Worm (Caenorhabditis elegans): ENCODE data around the gene F18A12.2.

Gene F18A12.2

ce11 chrII:3459199-3459598 is 44.5 kb downstream of the F18A12.2 start:
- TF ChIP-seq sem-2 (GFP tag; optimal IDR thresholded peaks at IDR 0.05) (no peak), ham-2 (GFP tag; optimal IDR thresholded peaks at IDR 0.05) (no peak), mab-5 (tag; optimal IDR thresholded peaks at IDR 0.05) (no peak), unc-62 (GFP tag; optimal IDR thresholded peaks at IDR 0.05) (no peak), ceh-43 (GFP tag; optimal IDR thresholded peaks at IDR 0.05) (no peak), M03D4.4 (tag; optimal IDR thresholded peaks at IDR 0.05) (no peak), elt-3 (tag; optimal IDR thresholded peaks at IDR 0.05) (no peak), ces-1 (GFP tag; optimal IDR thresholded peaks at IDR 0.05) (no peak), nhr-2 (tag; optimal IDR thresholded peaks at IDR 0.05) (no peak), pha-4 (tag; optimal IDR thresholded peaks at IDR 0.05) (no peak), hlh-1 (tag; optimal IDR thresholded peaks at IDR 0.05) (no peak), sptf-1 (tag; optimal IDR thresholded peaks at IDR 0.05) (no peak)

- TF ChIP-seq lsy-2 (tag; optimal IDR thresholded peaks at IDR 0.05): no peak
- TF ChIP-seq sem-2 (GFP tag; optimal IDR thresholded peaks at IDR 0.05): no peak
- TF ChIP-seq sptf-1 (tag; optimal IDR thresholded peaks at IDR 0.05): no peak
- no peak for TF ChIP-seq ceh-43 (GFP tag; optimal IDR thresholded peaks at IDR 0.05)
- no peak for TF ChIP-seq flh-1 (GFP tag; optimal IDR thresholded peaks at IDR 0.05)
- no peak for TF ChIP-seq tbx-8 (GFP tag; optimal IDR thresholded peaks at IDR 0.05)
- TF ChIP-seq elt-3 (tag; optimal IDR thresholded peaks at IDR 0.05): no peak
- no peak for TF ChIP-seq lin-32 (GFP tag; optimal IDR thresholded peaks at IDR 0.05)
- TF ChIP-seq nhr-28 (tag; optimal IDR thresholded peaks at IDR 0.05): no peak
- no peak for TF ChIP-seq snpc-4 (tag; optimal IDR thresholded peaks at IDR 0.05)
- TF ChIP-seq ztf-11 (tag; optimal IDR thresholded peaks at IDR 0.05): no peak
- TF ChIP-seq hlh-1 (tag; optimal IDR thresholded peaks at IDR 0.05): no peak
- TF ChIP-seq unc-120 (tag; optimal IDR thresholded peaks at IDR 0.05; ENCODE audit: poor library complexity, severe bottlenecking): no peak
- TF ChIP-seq bed-3 (GFP tag; optimal IDR thresholded peaks at IDR 0.05): no peak
- TF ChIP-seq unc-39 (tag; optimal IDR thresholded peaks at IDR 0.05): no peak
- no peak for TF ChIP-seq mls-2 (tag; optimal IDR thresholded peaks at IDR 0.05)
- no peak for TF ChIP-seq zip-8 (tag; optimal IDR thresholded peaks at IDR 0.05)
- no peak for TF ChIP-seq pha-4 (tag; optimal IDR thresholded peaks at IDR 0.05)
- TF ChIP-seq nhr-12 (tag; optimal IDR thresholded peaks at IDR 0.05): no peak
Observed at ce11 chrII:3460048-3460447, 45.4 kb downstream of the F18A12.2 start, which contains the start of gene C16C8.7. Gene C16C8.7, minus strand, starts transcription at chrII:3460148.

ce11 chrII:3461586-3461985 is 46.9 kb downstream of the F18A12.2 start, which contains the start of gene C16C8.8:
Gene C16C8.8, minus strand, starts transcription at chrII:3461686.
- no peak for TF ChIP-seq flh-1 (GFP tag; optimal IDR thresholded peaks at IDR 0.05)
- TF ChIP-seq unc-120 (tag; optimal IDR thresholded peaks at IDR 0.05; ENCODE audit: poor library complexity, severe bottlenecking): no peak
- no peak for TF ChIP-seq M03D4.4 (tag; optimal IDR thresholded peaks at IDR 0.05)
- TF ChIP-seq unc-62 (GFP tag; optimal IDR thresholded peaks at IDR 0.05): no peak
- no peak for TF ChIP-seq mab-5 (tag; optimal IDR thresholded peaks at IDR 0.05)
- no peak for TF ChIP-seq nhr-28 (tag; optimal IDR thresholded peaks at IDR 0.05)
- no peak for TF ChIP-seq cnd-1 (tag; optimal IDR thresholded peaks at IDR 0.05)
- TF ChIP-seq bed-3 (GFP tag; optimal IDR thresholded peaks at IDR 0.05): no peak
- no peak for TF ChIP-seq lsy-2 (tag; optimal IDR thresholded peaks at IDR 0.05)
- no peak for TF ChIP-seq mls-2 (tag; optimal IDR thresholded peaks at IDR 0.05)
- no peak for TF ChIP-seq ceh-39 (tag; optimal IDR thresholded peaks at IDR 0.05)
- TF ChIP-seq unc-39 (tag; optimal IDR thresholded peaks at IDR 0.05): no peak
- TF ChIP-seq nhr-12 (tag; optimal IDR thresholded peaks at IDR 0.05): no peak
- TF ChIP-seq elt-3 (tag; optimal IDR thresholded peaks at IDR 0.05): no peak
- no peak for TF ChIP-seq ztf-11 (tag; optimal IDR thresholded peaks at IDR 0.05)
- TF ChIP-seq nhr-237 (tag; optimal IDR thresholded peaks at IDR 0.05): no peak
- TF ChIP-seq elt-1 (tag; optimal IDR thresholded peaks at IDR 0.05; ENCODE audit: borderline replicate concordance, insufficient read depth): no peak
- no peak for TF ChIP-seq ham-2 (GFP tag; optimal IDR thresholded peaks at IDR 0.05)

- TF ChIP-seq sptf-1 (tag; optimal IDR thresholded peaks at IDR 0.05) (no peak), ceh-43 (GFP tag; optimal IDR thresholded peaks at IDR 0.05) (no peak), hlh-1 (tag; optimal IDR thresholded peaks at IDR 0.05) (no peak), elt-1 (tag; optimal IDR thresholded peaks at IDR 0.05; ENCODE audit: borderline replicate concordance, insufficient read depth) (no peak), nhr-237 (tag; optimal IDR thresholded peaks at IDR 0.05) (no peak), mep-1 (tag; optimal IDR thresholded peaks at IDR 0.05) (no peak), nhr-76 (tag; optimal IDR thresholded peaks at IDR 0.05) (no peak), ceh-83 (GFP tag; optimal IDR thresholded peaks at IDR 0.05) (no peak), flh-1 (GFP tag; optimal IDR thresholded peaks at IDR 0.05) (no peak), nhr-28 (tag; optimal IDR thresholded peaks at IDR 0.05) (no peak), lin-32 (GFP tag; optimal IDR thresholded peaks at IDR 0.05) (no peak), zip-8 (tag; optimal IDR thresholded peaks at IDR 0.05) (no peak), mab-5 (tag; optimal IDR thresholded peaks at IDR 0.05) (no peak), tbx-8 (GFP tag; optimal IDR thresholded peaks at IDR 0.05) (no peak)
Observed at ce11 chrII:3463097-3463496, 48.4 kb downstream of the F18A12.2 start, which contains the start of gene C16C8.9. Gene C16C8.9, minus strand, starts transcription at chrII:3463197.

Data from whole organism, mixed stage, embryonic.